Fruit fly (Drosophila melanogaster) whole organism, embryonic: Measurements from ENCODE around the gene udt.

ENCODE experiments used
- Bdp1 ChIP-seq: fragments of 200-800 bp; sonication (Bioruptor generic); optimal IDR thresholded peaks from 3 replicates; lab custom pipeline; 2016; ENCODE audit warnings: missing biosample characterization, missing genetic modification characterization
- Blimp-1 ChIP-seq: fragments of 200-800 bp; sonication (Bioruptor generic); optimal IDR thresholded peaks from 3 replicates; lab custom pipeline; 2018; ENCODE audit warnings: missing biosample characterization, missing genetic modification characterization, mild to moderate bottlenecking, moderate library complexity, missing genetic modification reagents
- C15 ChIP-seq: fragments of 200-800 bp; sonication (Bioruptor generic); IDR thresholded peaks from 3 replicates; pipeline ENCODE4 v1.3.6; 2022; ENCODE audit warnings: missing biosample characterization, missing genetic modification characterization
- CG10209 ChIP-seq: fragments of 200-800 bp; sonication (Bioruptor generic); optimal IDR thresholded peaks from 3 replicates; lab custom pipeline; 2017; ENCODE audit warnings: missing biosample characterization, mild to moderate bottlenecking, missing genetic modification characterization, missing genetic modification reagents
- CG10366 ChIP-seq: fragments of 200-800 bp; sonication (Bioruptor generic); IDR thresholded peaks from 2 replicates; pipeline ENCODE4 v1.3.6; 2022; ENCODE audit warnings: missing biosample characterization, missing genetic modification characterization
- CG10462 ChIP-seq: fragments of 200-800 bp; sonication (Bioruptor generic); optimal IDR thresholded peaks from 2 replicates; lab custom pipeline; 2016; ENCODE audit warnings: missing biosample characterization, missing genetic modification characterization
- CG12104 ChIP-seq: fragments of 200-800 bp; sonication (Bioruptor generic); optimal IDR thresholded peaks from 3 replicates; lab custom pipeline; 2016; ENCODE audit warnings: missing biosample characterization, missing genetic modification characterization
- CG12391 ChIP-seq: fragments of 200-800 bp; sonication (Bioruptor generic); optimal IDR thresholded peaks from 3 replicates; lab custom pipeline; 2018; ENCODE audit warnings: missing biosample characterization, mild to moderate bottlenecking, missing genetic modification characterization, moderate library complexity
- CG13424 ChIP-seq: fragments of 200-800 bp; sonication (Bioruptor generic); optimal IDR thresholded peaks from 2 replicates; lab custom pipeline; 2019; ENCODE audit warnings: missing biosample characterization, mild to moderate bottlenecking, missing genetic modification characterization, moderate library complexity
- CG18764 ChIP-seq: fragments of 200-800 bp; sonication (Bioruptor generic); optimal IDR thresholded peaks from 3 replicates; lab custom pipeline; 2016; ENCODE audit warnings: missing biosample characterization, missing genetic modification characterization
- CG5953 ChIP-seq: fragments of 200-800 bp; sonication (Bioruptor generic); IDR thresholded peaks from 2 replicates; pipeline ENCODE4 v1.3.6; 2022; ENCODE audit warnings: missing biosample characterization, missing genetic modification characterization
- CG7987 ChIP-seq: fragments of 200-800 bp; sonication (Bioruptor generic); optimal IDR thresholded peaks from 2 replicates; lab custom pipeline; 2018; ENCODE audit warnings: missing biosample characterization, mild to moderate bottlenecking, missing genetic modification characterization, moderate library complexity
- CG8281 ChIP-seq: fragments of 200-800 bp; sonication (Bioruptor generic); optimal IDR thresholded peaks from 2 replicates; lab custom pipeline; 2018; ENCODE audit warnings: missing biosample characterization, mild to moderate bottlenecking, missing genetic modification characterization, moderate library complexity
- CG8388 ChIP-seq: fragments of 200-800 bp; sonication (Bioruptor generic); optimal IDR thresholded peaks from 2 replicates; lab custom pipeline; 2019; ENCODE audit warnings: missing biosample characterization, mild to moderate bottlenecking, missing genetic modification characterization, moderate library complexity
- CG8924 ChIP-seq: fragments of 200-800 bp; optimal IDR thresholded peaks from 3 replicates; lab custom pipeline; 2019; ENCODE audit warnings: missing biosample characterization, mild to moderate bottlenecking, missing genetic modification characterization, moderate library complexity
- CG8944 ChIP-seq: fragments of 200-800 bp; sonication (Bioruptor generic); optimal IDR thresholded peaks from 3 replicates; lab custom pipeline; 2016; ENCODE audit warnings: missing biosample characterization, missing genetic modification characterization
- D19A ChIP-seq: fragments of 200-800 bp; optimal IDR thresholded peaks from 3 replicates; lab custom pipeline; 2019; ENCODE audit warnings: missing biosample characterization, mild to moderate bottlenecking, missing genetic modification characterization, moderate library complexity
- Dek ChIP-seq: fragments of 200-800 bp; sonication (Bioruptor generic); optimal IDR thresholded peaks from 3 replicates; lab custom pipeline; 2019; ENCODE audit warnings: missing biosample characterization, mild to moderate bottlenecking, missing genetic modification characterization, moderate library complexity
- Drgx ChIP-seq: fragments of 200-800 bp; sonication (Bioruptor generic); IDR thresholded peaks from 2 replicates; pipeline ENCODE4 v1.3.6; 2022; ENCODE audit warnings: missing biosample characterization, missing genetic modification characterization
- HmgD ChIP-seq: fragments of 200-800 bp; sonication (Bioruptor generic); optimal IDR thresholded peaks from 3 replicates; lab custom pipeline; 2016; ENCODE audit warnings: missing biosample characterization, missing genetic modification characterization
- Hmx ChIP-seq: fragments of 200-800 bp; sonication (Bioruptor generic); optimal IDR thresholded peaks from 2 replicates; lab custom pipeline; 2016; ENCODE audit warnings: missing biosample characterization, missing genetic modification characterization
- Kr ChIP-seq: fragments of 200-800 bp; sonication (Bioruptor generic); optimal IDR thresholded peaks from 2 replicates; lab custom pipeline; 2017; ENCODE audit warnings: missing biosample characterization, mild to moderate bottlenecking, missing genetic modification characterization
- MESR4 ChIP-seq: fragments of 200-800 bp; sonication (Bioruptor generic); optimal IDR thresholded peaks from 2 replicates; lab custom pipeline; 2018; ENCODE audit warnings: missing biosample characterization, mild to moderate bottlenecking, missing genetic modification characterization, moderate library complexity
- Mad ChIP-seq: fragments of 200-800 bp; sonication (Bioruptor generic); optimal IDR thresholded peaks from 2 replicates; lab custom pipeline; 2016; ENCODE audit warnings: missing biosample characterization, missing genetic modification characterization
- Max ChIP-seq: fragments of 200-800 bp; sonication (Bioruptor generic); optimal IDR thresholded peaks from 2 replicates; lab custom pipeline; 2016; ENCODE audit warnings: missing biosample characterization, mild to moderate bottlenecking, missing genetic modification characterization
- Mes4 ChIP-seq: fragments of 200-800 bp; sonication (Bioruptor generic); optimal IDR thresholded peaks from 2 replicates; lab custom pipeline; 2016; ENCODE audit warnings: missing biosample characterization, missing genetic modification characterization
- Nf-YB ChIP-seq: fragments of 200-800 bp; sonication (Bioruptor generic); optimal IDR thresholded peaks from 3 replicates; lab custom pipeline; 2019; ENCODE audit warnings: missing biosample characterization, mild to moderate bottlenecking, missing genetic modification characterization, moderate library complexity
- Sox102F ChIP-seq: fragments of 200-800 bp; sonication (Bioruptor generic); optimal IDR thresholded peaks from 2 replicates; lab custom pipeline; 2018; ENCODE audit warnings: missing biosample characterization, mild to moderate bottlenecking, missing genetic modification characterization, moderate library complexity
- Trl ChIP-seq, 3 experiments: fragments of >200 bp in 2 of 3; fragments of 200-800 bp in 1 of 3; sonication (Bioruptor generic) in 1 of 3; optimal IDR thresholded peaks; 2 replicates in 1 of 3; 3 replicates in 2 of 3; lab custom pipeline; 2016 to 2017; ENCODE audit warnings: missing biosample characterization in 1 of 3, missing genetic modification characterization in 1 of 3
- Xrp1 ChIP-seq: fragments of 200-800 bp; sonication (Bioruptor generic); IDR thresholded peaks from 2 replicates; pipeline ENCODE4 v1.3.6; 2022; ENCODE audit warnings: missing biosample characterization, missing genetic modification characterization
- az2 ChIP-seq: fragments of 200-800 bp; sonication (Bioruptor generic); optimal IDR thresholded peaks from 3 replicates; lab custom pipeline; 2016; ENCODE audit warnings: missing biosample characterization, missing genetic modification characterization
- chinmo ChIP-seq: fragments of 200-800 bp; sonication (Bioruptor generic); IDR thresholded peaks from 4 replicates; pipeline ENCODE4 v1.3.6; 2022; ENCODE audit warnings: missing biosample characterization, missing genetic modification characterization; ENCODE audit not compliant: partially characterized antibody
- cwo ChIP-seq: fragments of 200-800 bp; sonication (Bioruptor generic); optimal IDR thresholded peaks from 3 replicates; lab custom pipeline; 2017; ENCODE audit warnings: missing biosample characterization, missing genetic modification characterization, mild to moderate bottlenecking, moderate library complexity, missing genetic modification reagents
- dysf ChIP-seq: fragments of 200-800 bp; sonication (Bioruptor generic); IDR thresholded peaks from 3 replicates; pipeline ENCODE4 v1.3.6; 2022; ENCODE audit warnings: missing biosample characterization, missing genetic modification characterization
- en ChIP-seq: fragments of 200-800 bp; sonication (Bioruptor generic); optimal IDR thresholded peaks from 2 replicates; lab custom pipeline; 2016; ENCODE audit warnings: missing biosample characterization, missing genetic modification characterization
- eve ChIP-seq, 2 experiments: fragments of >200 bp; optimal IDR thresholded peaks; 2 replicates each; lab custom pipeline; 2017; ENCODE audit warnings: missing biosample characterization in 2 of 2, missing genetic modification characterization in 2 of 2
- fu2 ChIP-seq: fragments of 200-800 bp; sonication (Bioruptor generic); optimal IDR thresholded peaks from 2 replicates; lab custom pipeline; 2016; ENCODE audit warnings: missing biosample characterization, missing genetic modification characterization
- gcm2 ChIP-seq: fragments of 200-800 bp; sonication (Bioruptor generic); optimal IDR thresholded peaks from 2 replicates; lab custom pipeline; 2016; ENCODE audit warnings: missing biosample characterization, missing genetic modification characterization
- gsb-n ChIP-seq: fragments of 200-800 bp; sonication (Bioruptor generic); optimal IDR thresholded peaks from 3 replicates; lab custom pipeline; 2018; ENCODE audit warnings: missing biosample characterization, mild to moderate bottlenecking, missing genetic modification characterization
- jigr1 ChIP-seq: fragments of 200-800 bp; sonication (Bioruptor generic); IDR thresholded peaks from 3 replicates; pipeline ENCODE4 v1.3.6; 2022; ENCODE audit warnings: missing biosample characterization, missing genetic modification characterization
- luna ChIP-seq: fragments of 200-800 bp; sonication (Bioruptor generic); optimal IDR thresholded peaks from 2 replicates; lab custom pipeline; 2016; ENCODE audit warnings: missing biosample characterization, missing genetic modification characterization
- mirr ChIP-seq: fragments of 200-800 bp; sonication (Bioruptor generic); optimal IDR thresholded peaks from 3 replicates; lab custom pipeline; 2018; ENCODE audit warnings: missing biosample characterization, mild to moderate bottlenecking, missing genetic modification characterization
- nau ChIP-seq: fragments of 200-800 bp; sonication (Bioruptor generic); optimal IDR thresholded peaks from 3 replicates; lab custom pipeline; 2017; ENCODE audit warnings: missing biosample characterization, mild to moderate bottlenecking, missing genetic modification characterization, missing genetic modification reagents
- pb ChIP-seq: fragments of 200-800 bp; sonication (Bioruptor generic); optimal IDR thresholded peaks from 3 replicates; lab custom pipeline; 2016; ENCODE audit warnings: missing biosample characterization, missing genetic modification characterization
- pum ChIP-seq: fragments of 200-800 bp; sonication (Bioruptor generic); optimal IDR thresholded peaks from 2 replicates; lab custom pipeline; 2016; ENCODE audit warnings: missing biosample characterization, missing genetic modification characterization
- schlank ChIP-seq: fragments of 200-800 bp; sonication (Bioruptor generic); optimal IDR thresholded peaks from 2 replicates; lab custom pipeline; 2018; ENCODE audit warnings: missing biosample characterization, mild to moderate bottlenecking, missing genetic modification characterization
- stc ChIP-seq: fragments of 200-800 bp; sonication (Bioruptor generic); IDR thresholded peaks from 2 replicates; pipeline ENCODE4 v1.3.6; 2022; ENCODE audit warnings: missing biosample characterization, missing genetic modification characterization
- tio ChIP-seq: fragments of 200-800 bp; sonication (Bioruptor generic); optimal IDR thresholded peaks from 2 replicates; lab custom pipeline; 2017; ENCODE audit warnings: missing biosample characterization, missing genetic modification characterization, inconsistent platforms
- zfh1 ChIP-seq: fragments of 200-800 bp; sonication (Bioruptor generic); IDR thresholded peaks from 3 replicates; pipeline ENCODE4 v1.3.6; 2022; ENCODE audit warnings: missing biosample characterization, missing genetic modification characterization

The udt gene

dm6 chr3R:23722680-23723372, 40.2 kb downstream of the udt start, which contains the start of gene CG10365 (continued):
- no peak for TF ChIP-seq CG8944
- TF ChIP-seq en (GFP tag; lab: Kevin White, UChicago): no peak
- peak; percentile 85 for TF ChIP-seq Drgx (GFP tag; lab: Robert Waterston, UW)
- TF ChIP-seq Kr: no peak
- TF ChIP-seq Mes4: no peak
- peak; percentile 85 for TF ChIP-seq Blimp-1 (GFP tag; lab: Kevin White, UChicago)
- TF ChIP-seq Xrp1: peak; percentile 86
- peak; percentile 94 for TF ChIP-seq CG12391 (tag; lab: Kevin White, UChicago)
- TF ChIP-seq Dek (tag; lab: Kevin White, UChicago): peak; percentile 90
- peak; percentile 85 for TF ChIP-seq CG8924
- TF ChIP-seq Hmx: no peak
- TF ChIP-seq HmgD (GFP tag; lab: Kevin White, UChicago): no peak
- peak; percentile 56 for TF ChIP-seq CG18764
- TF ChIP-seq CG7987 (GFP tag; lab: Kevin White, UChicago): no peak
- no peak for TF ChIP-seq pb (GFP tag; lab: Kevin White, UChicago)
- TF ChIP-seq CG8388 (GFP tag; lab: Kevin White, UChicago): peak; percentile 90
- peak; percentile 62; the same call in 2 of the 3 replicates for TF ChIP-seq C15 (GFP tag; lab: Robert Waterston, UW)
- no peak for TF ChIP-seq MESR4 (GFP tag; lab: Kevin White, UChicago)
- TF ChIP-seq zfh1 (GFP tag; lab: Robert Waterston, UW): 0 out of 3 replicates have a peak, but pooled peaks have one; percentile 50
- TF ChIP-seq jigr1: no peak
- TF ChIP-seq Bdp1 (GFP tag; lab: Kevin White, UChicago): no peak
- peak; percentile 89 for TF ChIP-seq dysf (GFP tag; lab: Robert Waterston, UW)
- TF ChIP-seq chinmo (GFP tag; lab: Robert Waterston, UW): peak; percentile 89; the same call in 3 of the 4 replicates
- TF ChIP-seq CG12104 (GFP tag; lab: Kevin White, UChicago): peak; percentile 74
- TF ChIP-seq tio (GFP tag; lab: Kevin White, UChicago): peak; percentile 59
- TF ChIP-seq Nf-YB (GFP tag; lab: Kevin White, UChicago): peak; percentile 77
- peak; percentile 76 for TF ChIP-seq D19A (tag; lab: Kevin White, UChicago)
- TF ChIP-seq Sox102F (GFP tag; lab: Kevin White, UChicago): peak; percentile 93
- TF ChIP-seq CG10366: peak; percentile 83
- TF ChIP-seq schlank (tag; lab: Kevin White, UChicago): no peak
- TF ChIP-seq stc (GFP tag; lab: Robert Waterston, UW): peak; percentile 90
- peak; percentile 90 for TF ChIP-seq cwo
- TF ChIP-seq mirr: no peak
- peak in 1 of 2 experiments; percentile 78 for TF ChIP-seq eve (GFP tag; optimal IDR thresholded peaks at IDR 0.05; lab: Kevin White, UChicago)
- TF ChIP-seq Max: no peak
- TF ChIP-seq CG10209 (GFP tag; lab: Kevin White, UChicago): peak; percentile 86
- TF ChIP-seq fu2: no peak
- peak; percentile 63; the same call in 1 of the 2 replicates for TF ChIP-seq CG5953 (GFP tag; lab: Robert Waterston, UW)
- TF ChIP-seq Trl (optimal IDR thresholded peaks at IDR 0.05; lab: Kevin White, UChicago): peak; percentile 78 to 89
- TF ChIP-seq Trl (GFP tag; optimal IDR thresholded peaks at IDR 0.05; lab: Kevin White, UChicago): no peak
- TF ChIP-seq az2 (GFP tag; lab: Kevin White, UChicago): peak; percentile 81
- no peak for TF ChIP-seq Mad (GFP tag; lab: Kevin White, UChicago)
- no peak for TF ChIP-seq pum
- TF ChIP-seq CG13424 (tag; lab: Kevin White, UChicago): peak; percentile 92
- peak; percentile 64 for TF ChIP-seq CG8281 (tag; lab: Kevin White, UChicago)
- peak; percentile 83 for TF ChIP-seq nau (GFP tag; lab: Kevin White, UChicago)
- peak; percentile 79 for TF ChIP-seq gsb-n (tag; lab: Kevin White, UChicago)
- TF ChIP-seq luna (GFP tag; lab: Kevin White, UChicago): no peak
- no peak for TF ChIP-seq gcm2 (GFP tag; lab: Kevin White, UChicago)
- peak; percentile 55 for TF ChIP-seq CG10462 (GFP tag; lab: Kevin White, UChicago)
